Worm (Caenorhabditis elegans): ENCODE results near the gene ent-4.

ce11 chrIV:13700847-13701246 lies 25.9 kb upstream of the ent-4 start:
- TF ChIP-seq alr-1 (tag; optimal IDR thresholded peaks at IDR 0.05) (no peak), ztf-11 (tag; optimal IDR thresholded peaks at IDR 0.05) (no peak), skn-1 (tag; optimal IDR thresholded peaks at IDR 0.05) (no peak), ama-1 (optimal IDR thresholded peaks at IDR 0.05) (no peak), dmd-4 (tag; optimal IDR thresholded peaks at IDR 0.05) (no peak)

Data from whole organism, L2 larva.